Worm (Caenorhabditis elegans) whole organism, early embryonic: Measurements from ENCODE around the gene F53A9.9.

Source experiments
- aly-1 ChIP-seq: sonication (generic microtip); optimal IDR thresholded peaks from 2 replicates; lab custom pipeline; 2016; ENCODE audit warnings: missing genetic modification characterization, missing compliant biosample characterization
- ama-1 ChIP-seq: fragments of 150-350 bp; optimal IDR thresholded peaks from 2 replicates; lab custom pipeline; 2014
- ceh-36 ChIP-seq: sonication (generic microtip); optimal IDR thresholded peaks from 2 replicates; lab custom pipeline; 2016; ENCODE audit warnings: missing genetic modification characterization, inconsistent platforms, missing compliant biosample characterization
- flt-1 ChIP-seq: fragments of 200-800 bp; sonication (Bioruptor generic); IDR thresholded peaks from 2 replicates; pipeline ENCODE4 v1.3.6; 2022; ENCODE audit warnings: missing genetic modification characterization, missing compliant biosample characterization
- pes-1 ChIP-seq: fragments of 200-800 bp; sonication (Bioruptor generic); IDR thresholded peaks from 2 replicates; pipeline ENCODE4 v1.3.6; 2022; ENCODE audit warnings: missing genetic modification reagents, missing genetic modification characterization, missing compliant biosample characterization

ce11 chrX:8727306-8727705 is 6.7 kb upstream of the F53A9.9 start, which contains the start of gene EGAP4.1:
- no peak for TF ChIP-seq ama-1 (lab: Kevin White, UChicago)
- no peak for TF ChIP-seq pes-1 (GFP tag; lab: Robert Waterston, UW)
- no peak for TF ChIP-seq flt-1 (GFP tag; lab: Robert Waterston, UW)
- no peak for TF ChIP-seq aly-1 (tag; lab: Kevin White, UChicago)
- no peak for TF ChIP-seq ceh-36 (tag; lab: Kevin White, UChicago)
